Fruit fly (Drosophila melanogaster): Measurements from ENCODE around the gene daed.

The daed gene

DNA sequence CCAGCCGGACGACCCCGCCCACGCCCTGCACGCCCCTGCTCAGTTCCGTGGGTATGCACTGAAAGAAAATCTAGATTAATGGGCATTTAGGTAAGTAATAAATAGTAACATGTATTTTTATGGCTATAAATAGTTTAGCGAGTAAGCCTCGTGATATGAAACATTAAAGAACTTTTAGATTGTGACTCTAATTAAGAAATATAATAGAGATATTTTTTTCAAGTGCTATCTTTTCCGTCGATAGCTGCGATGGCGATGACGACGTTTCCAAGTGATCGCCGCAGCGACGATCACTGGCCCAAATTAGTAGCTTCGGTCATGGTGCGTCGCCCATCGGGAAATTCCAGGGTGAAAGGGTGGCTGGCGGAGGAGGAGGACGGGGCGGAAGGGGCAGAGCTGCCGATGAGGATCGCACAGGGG is 36.0 kb downstream of the daed start (continued):
- peak in 1 of 2 experiments; percentile 37 for TF ChIP-seq crp (GFP tag; optimal IDR thresholded peaks at IDR 0.05)
- TF ChIP-seq CG6765 (GFP tag; optimal IDR thresholded peaks at IDR 0.05): peak; percentile 76
- peak; percentile 62; the same call in 1 of the 2 replicates for TF ChIP-seq ro (GFP tag; IDR thresholded peaks at IDR 0.05)
- no peak for TF ChIP-seq prd (optimal IDR thresholded peaks at IDR 0.05)
- peak; percentile 93 for TF ChIP-seq prd (GFP tag; IDR thresholded peaks at IDR 0.05)
- peak; percentile 85; the same call in 1 of the 2 replicates for TF ChIP-seq sens-2 (GFP tag; IDR thresholded peaks at IDR 0.05)
- peak; percentile 92 for TF ChIP-seq Six4 (GFP tag; optimal IDR thresholded peaks at IDR 0.05)
- TF ChIP-seq CG3995 (GFP tag; optimal IDR thresholded peaks at IDR 0.05): no peak
- peak; percentile 57; the same call in 1 of the 2 replicates for TF ChIP-seq CG43689 (GFP tag; IDR thresholded peaks at IDR 0.05)
- peak; percentile 77 for TF ChIP-seq CG18764 (GFP tag; optimal IDR thresholded peaks at IDR 0.05)
- TF ChIP-seq sr (GFP tag; IDR thresholded peaks at IDR 0.05): peak; percentile 87
- TF ChIP-seq HLH4C (GFP tag; IDR thresholded peaks at IDR 0.05; ENCODE audit: partially characterized antibody): no peak
- peak; percentile 70 for TF ChIP-seq Gug (GFP tag; IDR thresholded peaks at IDR 0.05)
- TF ChIP-seq Hr39 (optimal IDR thresholded peaks at IDR 0.05): no peak
- TF ChIP-seq Mrtf (GFP tag; IDR thresholded peaks at IDR 0.05): peak; percentile 87
- TF ChIP-seq ac (GFP tag; optimal IDR thresholded peaks at IDR 0.05): peak; percentile 78
- peak; percentile 80 for TF ChIP-seq caup (GFP tag; optimal IDR thresholded peaks at IDR 0.05; ENCODE audit: severe bottlenecking)
- TF ChIP-seq CG7372 (GFP tag; IDR thresholded peaks at IDR 0.05): peak; percentile 87
- TF ChIP-seq Hey (tag; optimal IDR thresholded peaks at IDR 0.05): no peak
- TF ChIP-seq CG4424 (GFP tag; optimal IDR thresholded peaks at IDR 0.05): peak; percentile 88
- TF ChIP-seq ci (GFP tag; IDR thresholded peaks at IDR 0.05): peak; percentile 97
- peak; percentile 23 for TF ChIP-seq sima (GFP tag; optimal IDR thresholded peaks at IDR 0.05)
- TF ChIP-seq chn (GFP tag; optimal IDR thresholded peaks at IDR 0.05): peak; percentile 79
- peak; percentile 76 for TF ChIP-seq kay (GFP tag; optimal IDR thresholded peaks at IDR 0.05)
- peak; percentile 27 for TF ChIP-seq CG7928 (GFP tag; optimal IDR thresholded peaks at IDR 0.05)
- TF ChIP-seq eve (GFP tag; optimal IDR thresholded peaks at IDR 0.05): no peak
- TF ChIP-seq chif (GFP tag; optimal IDR thresholded peaks at IDR 0.05): peak; percentile 79 to 83
- peak; percentile 85 for TF ChIP-seq CG18476 (GFP tag; optimal IDR thresholded peaks at IDR 0.05)
- TF ChIP-seq knrl (GFP tag; IDR thresholded peaks at IDR 0.05; ENCODE audit: partially characterized antibody): no peak
- peak; percentile 87 for TF ChIP-seq CG5953 (GFP tag; IDR thresholded peaks at IDR 0.05)
- TF ChIP-seq CG4707 (GFP tag; optimal IDR thresholded peaks at IDR 0.05): peak; percentile 82
- TF ChIP-seq CG7987 (GFP tag; optimal IDR thresholded peaks at IDR 0.05): peak; percentile 53
- peak; percentile 79 for TF ChIP-seq NC2β (GFP tag; optimal IDR thresholded peaks at IDR 0.05)
- TF ChIP-seq CG6791 (GFP tag; IDR thresholded peaks at IDR 0.05; ENCODE audit: partially characterized antibody): no peak
- peak; percentile 74 for TF ChIP-seq CG17186 (GFP tag; optimal IDR thresholded peaks at IDR 0.05)
- peak; percentile 92 for TF ChIP-seq Asciz (GFP tag; optimal IDR thresholded peaks at IDR 0.05)
- TF ChIP-seq so (GFP tag; IDR thresholded peaks at IDR 0.05): peak; percentile 90
- TF ChIP-seq CG13894 (tag; optimal IDR thresholded peaks at IDR 0.05): peak; percentile 24
- TF ChIP-seq CG14050 (GFP tag; IDR thresholded peaks at IDR 0.05): peak; percentile 80
- no peak for TF ChIP-seq nerfin-2 (GFP tag; IDR thresholded peaks at IDR 0.05; ENCODE audit: partially characterized antibody)
- peak; percentile 78 for TF ChIP-seq CrebB (tag; optimal IDR thresholded peaks at IDR 0.05)
- TF ChIP-seq stc (GFP tag; IDR thresholded peaks at IDR 0.05): peak; percentile 91
- TF ChIP-seq H2.0 (GFP tag; IDR thresholded peaks at IDR 0.05): peak; percentile 87
- peak; percentile 76 for TF ChIP-seq CG8359 (GFP tag; optimal IDR thresholded peaks at IDR 0.05; ENCODE audit: borderline replicate concordance)
- peak; percentile 85 for TF ChIP-seq CG15696 (tag; optimal IDR thresholded peaks at IDR 0.05)
- TF ChIP-seq ERR (GFP tag; optimal IDR thresholded peaks at IDR 0.05): peak; percentile 59
- peak; percentile 98 for TF ChIP-seq sens (GFP tag)
- peak; percentile 81 for TF ChIP-seq CG17568 (GFP tag; optimal IDR thresholded peaks at IDR 0.05)
- TF ChIP-seq CG2875 (GFP tag; optimal IDR thresholded peaks at IDR 0.05): peak; percentile 91
- TF ChIP-seq CG42726 (GFP tag; IDR thresholded peaks at IDR 0.05; ENCODE audit: partially characterized antibody): no peak
- TF ChIP-seq nom (GFP tag; optimal IDR thresholded peaks at IDR 0.05): peak; percentile 78
